Fruit fly (Drosophila melanogaster) whole organism, embryonic: ENCODE data around the gene CG32633.

Source experiments
- CG10543 ChIP-seq: fragments of 200-800 bp; sonication (Bioruptor generic); optimal IDR thresholded peaks from 3 replicates; lab custom pipeline; 2017; ENCODE audit warnings: missing biosample characterization, mild to moderate bottlenecking, missing genetic modification characterization, moderate library complexity
- CG12219 ChIP-seq: fragments of 200-800 bp; sonication (Bioruptor generic); optimal IDR thresholded peaks from 3 replicates; lab custom pipeline; 2018; ENCODE audit warnings: missing biosample characterization, mild to moderate bottlenecking, missing genetic modification characterization
- CG12769 ChIP-seq: fragments of 200-800 bp; sonication (Bioruptor generic); optimal IDR thresholded peaks from 2 replicates; lab custom pipeline; 2019; ENCODE audit warnings: missing biosample characterization, mild to moderate bottlenecking, missing genetic modification characterization, moderate library complexity
- CG13287 ChIP-seq: fragments of 200-800 bp; sonication (Bioruptor generic); IDR thresholded peaks from 2 replicates; pipeline ENCODE4 v1.3.6; 2022; ENCODE audit warnings: missing biosample characterization, missing genetic modification characterization; ENCODE audit not compliant: partially characterized antibody
- CG13624 ChIP-seq: fragments of 200-800 bp; sonication (Bioruptor generic); optimal IDR thresholded peaks from 2 replicates; lab custom pipeline; 2016; ENCODE audit warnings: missing biosample characterization, missing genetic modification characterization
- CG1603 ChIP-seq: fragments of 200-800 bp; sonication (Bioruptor generic); optimal IDR thresholded peaks from 2 replicates; lab custom pipeline; 2019; ENCODE audit warnings: missing biosample characterization, mild to moderate bottlenecking, missing genetic modification characterization, moderate library complexity
- CG16813 ChIP-seq: fragments of 200-800 bp; sonication (Bioruptor generic); IDR thresholded peaks from 3 replicates; pipeline ENCODE4 v1.3.6; 2022; ENCODE audit warnings: missing biosample characterization, missing genetic modification characterization; ENCODE audit not compliant: partially characterized antibody
- CG16863 ChIP-seq: fragments of 200-800 bp; sonication (Bioruptor generic); optimal IDR thresholded peaks from 3 replicates; lab custom pipeline; 2016; ENCODE audit warnings: missing biosample characterization, missing genetic modification characterization
- CG18011 ChIP-seq: fragments of 200-800 bp; sonication (Bioruptor generic); optimal IDR thresholded peaks from 2 replicates; lab custom pipeline; 2017; ENCODE audit warnings: missing biosample characterization, missing genetic modification characterization, mild to moderate bottlenecking, moderate library complexity, missing genotype
- CG2199 ChIP-seq: fragments of 200-800 bp; sonication (Bioruptor generic); IDR thresholded peaks from 3 replicates; pipeline ENCODE4 v1.3.6; 2022; ENCODE audit warnings: missing biosample characterization, missing genetic modification characterization
- CG3847 ChIP-seq: fragments of 200-800 bp; sonication (Bioruptor generic); IDR thresholded peaks from 2 replicates; pipeline ENCODE4 v1.3.6; 2022; ENCODE audit warnings: missing biosample characterization, missing genetic modification characterization
- CG3995 ChIP-seq: fragments of 200-800 bp; sonication (Bioruptor generic); optimal IDR thresholded peaks from 3 replicates; lab custom pipeline; 2016; ENCODE audit warnings: missing biosample characterization, missing genetic modification characterization
- CG7963 ChIP-seq: fragments of 200-800 bp; sonication (Bioruptor generic); IDR thresholded peaks from 3 replicates; pipeline ENCODE4 v1.3.6; 2022; ENCODE audit warnings: missing biosample characterization, missing genetic modification characterization; ENCODE audit not compliant: partially characterized antibody
- CG9876 ChIP-seq: fragments of 200-800 bp; sonication (Bioruptor generic); optimal IDR thresholded peaks from 2 replicates; lab custom pipeline; 2016; ENCODE audit warnings: missing biosample characterization, missing genetic modification characterization
- CTCF ChIP-seq: fragments of 200-800 bp; sonication (Bioruptor generic); optimal IDR thresholded peaks from 2 replicates; lab custom pipeline; 2017; ENCODE audit warnings: missing biosample characterization, mild to moderate bottlenecking, missing genetic modification characterization, moderate library complexity
- Dad ChIP-seq: fragments of 200-800 bp; sonication (Bioruptor generic); optimal IDR thresholded peaks from 3 replicates; lab custom pipeline; 2016; ENCODE audit warnings: missing biosample characterization, missing genetic modification characterization
- Deaf1 ChIP-seq: fragments of 200-800 bp; optimal IDR thresholded peaks from 3 replicates; lab custom pipeline; 2019; ENCODE audit warnings: missing biosample characterization, mild to moderate bottlenecking, missing genetic modification characterization, moderate library complexity
- Gsc ChIP-seq: fragments of 200-800 bp; sonication (Bioruptor generic); IDR thresholded peaks from 2 replicates; pipeline ENCODE4 v1.3.6; 2022; ENCODE audit warnings: missing biosample characterization, missing genetic modification characterization
- Hr3 ChIP-seq: fragments of 200-800 bp; sonication (Bioruptor generic); optimal IDR thresholded peaks from 3 replicates; lab custom pipeline; 2016; ENCODE audit warnings: missing biosample characterization, missing genetic modification characterization
- Hr39 ChIP-seq: fragments of >200 bp; optimal IDR thresholded peaks from 2 replicates; lab custom pipeline; 2017
- MESR4 ChIP-seq: fragments of 200-800 bp; sonication (Bioruptor generic); optimal IDR thresholded peaks from 2 replicates; lab custom pipeline; 2018; ENCODE audit warnings: missing biosample characterization, mild to moderate bottlenecking, missing genetic modification characterization, moderate library complexity
- Meics ChIP-seq: fragments of 200-800 bp; sonication (Bioruptor generic); optimal IDR thresholded peaks from 2 replicates; lab custom pipeline; 2017; ENCODE audit warnings: missing biosample characterization, mild to moderate bottlenecking, missing genetic modification characterization
- Mes4 ChIP-seq: fragments of 200-800 bp; sonication (Bioruptor generic); optimal IDR thresholded peaks from 2 replicates; lab custom pipeline; 2016; ENCODE audit warnings: missing biosample characterization, missing genetic modification characterization
- Myb ChIP-seq: fragments of 200-800 bp; sonication (Bioruptor generic); optimal IDR thresholded peaks from 2 replicates; lab custom pipeline; 2016; ENCODE audit warnings: missing biosample characterization, missing genetic modification characterization
- Nf-YC ChIP-seq: fragments of 200-800 bp; optimal IDR thresholded peaks from 3 replicates; lab custom pipeline; 2019; ENCODE audit warnings: missing biosample characterization, mild to moderate bottlenecking, missing genetic modification characterization, moderate library complexity
- Opbp ChIP-seq: fragments of 200-800 bp; sonication (Bioruptor generic); IDR thresholded peaks from 3 replicates; pipeline ENCODE4 v1.3.6; 2022; ENCODE audit warnings: missing biosample characterization, missing genetic modification characterization; ENCODE audit not compliant: partially characterized antibody
- Sry-δ ChIP-seq: fragments of 200-800 bp; sonication (Bioruptor generic); optimal IDR thresholded peaks from 2 replicates; lab custom pipeline; 2016; ENCODE audit warnings: missing biosample characterization, missing genetic modification characterization
- YL-1 ChIP-seq: fragments of 200-800 bp; sonication (Bioruptor generic); optimal IDR thresholded peaks from 3 replicates; lab custom pipeline; 2017; ENCODE audit warnings: missing biosample characterization, mild to moderate bottlenecking, missing genetic modification characterization
- ato ChIP-seq: fragments of 200-800 bp; sonication (Bioruptor generic); IDR thresholded peaks from 2 replicates; pipeline ENCODE4 v1.3.6; 2022; ENCODE audit warnings: missing biosample characterization, missing genetic modification characterization; ENCODE audit not compliant: partially characterized antibody
- bbx ChIP-seq: fragments of 200-800 bp; sonication (Bioruptor generic); IDR thresholded peaks from 2 replicates; pipeline ENCODE4 v1.3.6; 2022; ENCODE audit warnings: missing biosample characterization, missing genetic modification characterization; ENCODE audit not compliant: partially characterized antibody
- chinmo ChIP-seq: fragments of 200-800 bp; sonication (Bioruptor generic); IDR thresholded peaks from 4 replicates; pipeline ENCODE4 v1.3.6; 2022; ENCODE audit warnings: missing biosample characterization, missing genetic modification characterization; ENCODE audit not compliant: partially characterized antibody
- dati ChIP-seq: fragments of 200-800 bp; sonication (Bioruptor generic); IDR thresholded peaks from 2 replicates; pipeline ENCODE4 v1.3.6; 2022; ENCODE audit warnings: missing biosample characterization, missing genetic modification characterization
- eve ChIP-seq, 2 experiments: fragments of >200 bp; optimal IDR thresholded peaks; 2 replicates each; lab custom pipeline; 2017; ENCODE audit warnings: missing biosample characterization in 2 of 2, missing genetic modification characterization in 2 of 2
- insv ChIP-seq, 2 experiments: fragments of 200-800 bp; sonication (Bioruptor generic); optimal IDR thresholded peaks; 3 replicates each; lab custom pipeline; 2016 to 2018; ENCODE audit warnings: missing biosample characterization in 2 of 2, missing genetic modification characterization in 2 of 2
- inv ChIP-seq: fragments of 200-800 bp; sonication (Bioruptor generic); IDR thresholded peaks from 2 replicates; pipeline ENCODE4 v1.3.6; 2022; ENCODE audit warnings: missing biosample characterization, missing genetic modification characterization; ENCODE audit not compliant: partially characterized antibody
- kah ChIP-seq: fragments of 200-800 bp; sonication (Bioruptor generic); optimal IDR thresholded peaks from 2 replicates; lab custom pipeline; 2018; ENCODE audit warnings: missing biosample characterization, mild to moderate bottlenecking, missing genetic modification characterization
- kni ChIP-seq: fragments of 200-800 bp; sonication (Bioruptor generic); optimal IDR thresholded peaks from 3 replicates; lab custom pipeline; 2017; ENCODE audit warnings: mild to moderate bottlenecking, missing biosample characterization, missing genetic modification reagents, missing genetic modification characterization
- knrl ChIP-seq: fragments of 200-800 bp; sonication (Bioruptor generic); IDR thresholded peaks from 3 replicates; pipeline ENCODE4 v1.3.6; 2022; ENCODE audit warnings: missing biosample characterization, missing genetic modification characterization; ENCODE audit not compliant: partially characterized antibody
- mam ChIP-seq: fragments of 200-800 bp; sonication (Bioruptor generic); optimal IDR thresholded peaks from 3 replicates; lab custom pipeline; 2016; ENCODE audit warnings: missing biosample characterization, missing genetic modification characterization
- sd ChIP-seq: fragments of 200-800 bp; sonication (Bioruptor generic); optimal IDR thresholded peaks from 3 replicates; lab custom pipeline; 2018; ENCODE audit warnings: missing biosample characterization, mild to moderate bottlenecking, missing genetic modification characterization, moderate library complexity
- sens ChIP-seq: fragments of 200-800 bp; sonication (Bioruptor generic); peaks from one replicate; lab custom pipeline; 2016; ENCODE audit warnings: missing biosample characterization, missing genetic modification characterization
- sr ChIP-seq: fragments of 200-800 bp; sonication (Bioruptor generic); IDR thresholded peaks from 3 replicates; pipeline ENCODE4 v1.3.6; 2022; ENCODE audit warnings: missing biosample characterization, missing genetic modification characterization
- trem ChIP-seq: fragments of 200-800 bp; optimal IDR thresholded peaks from 3 replicates; lab custom pipeline; 2019; ENCODE audit warnings: missing biosample characterization, mild to moderate bottlenecking, missing genetic modification characterization, moderate library complexity
- vnd ChIP-seq: fragments of 200-800 bp; sonication (Bioruptor generic); IDR thresholded peaks from 3 replicates; pipeline ENCODE4 v1.3.6; 2022; ENCODE audit warnings: missing biosample characterization, missing genetic modification characterization; ENCODE audit not compliant: partially characterized antibody

The CG32633 gene

DNA sequence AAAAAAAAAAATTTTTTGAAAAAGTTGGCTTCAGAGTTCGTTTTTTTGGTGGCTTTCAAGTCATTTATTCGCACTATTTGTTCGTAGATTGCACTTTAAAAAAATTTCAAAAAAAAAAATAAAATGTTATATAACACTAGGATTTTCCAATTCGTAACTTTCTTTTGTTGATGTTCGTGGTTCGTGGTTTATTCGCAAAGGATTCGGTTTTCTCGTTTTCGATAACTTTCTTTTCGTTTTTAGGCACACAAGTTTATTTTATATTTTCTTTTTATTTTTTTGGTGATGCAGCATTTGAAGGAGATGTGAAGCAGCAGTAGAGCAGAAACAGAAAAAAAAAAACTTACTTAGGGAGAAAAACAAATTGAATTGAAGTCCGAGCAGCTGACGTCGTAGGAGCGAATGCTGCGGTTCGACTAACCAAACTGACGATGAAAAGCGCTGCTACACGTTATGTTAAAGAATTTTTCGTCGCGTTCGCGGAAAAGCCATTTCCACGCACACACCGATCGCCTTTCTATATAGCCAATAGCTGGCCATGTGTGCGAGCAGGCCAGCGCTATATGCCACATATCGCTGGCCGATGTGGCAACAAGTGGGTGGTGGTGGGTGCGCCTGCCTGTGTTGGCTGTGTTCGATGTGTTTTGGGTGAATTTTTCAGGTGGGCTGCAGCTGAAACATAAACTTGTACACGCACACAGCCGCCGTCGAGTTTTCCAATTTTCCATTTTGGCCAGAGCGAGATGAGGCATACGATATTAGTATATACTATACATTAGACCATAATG is 40.8 kb downstream of the CG32633 start, which contains the start of gene up (continued):
- TF ChIP-seq Hr3 (no peak), CG9876 (GFP tag; lab: Kevin White, UChicago) (no peak), Hr39 (lab: Kevin White, UChicago) (no peak), CG3847 (GFP tag; lab: Robert Waterston, UW) (no peak), Meics (GFP tag; lab: Kevin White, UChicago) (no peak), kni (GFP tag; lab: Kevin White, UChicago) (no peak), CG10543 (GFP tag; lab: Kevin White, UChicago) (peak; percentile 17), CG12219 (GFP tag; lab: Kevin White, UChicago) (no peak), chinmo (GFP tag; lab: Robert Waterston, UW) (0 out of 4 replicates have a peak, but pooled peaks have one; percentile 49), CG2199 (no peak), ato (no peak), CG18011 (GFP tag; lab: Kevin White, UChicago) (no peak), CG16863 (GFP tag; lab: Kevin White, UChicago) (no peak), Dad (GFP tag; lab: Kevin White, UChicago) (no peak), kah (GFP tag; lab: Kevin White, UChicago) (peak; percentile 94), Gsc (GFP tag; lab: Robert Waterston, UW) (no peak)

DNA sequence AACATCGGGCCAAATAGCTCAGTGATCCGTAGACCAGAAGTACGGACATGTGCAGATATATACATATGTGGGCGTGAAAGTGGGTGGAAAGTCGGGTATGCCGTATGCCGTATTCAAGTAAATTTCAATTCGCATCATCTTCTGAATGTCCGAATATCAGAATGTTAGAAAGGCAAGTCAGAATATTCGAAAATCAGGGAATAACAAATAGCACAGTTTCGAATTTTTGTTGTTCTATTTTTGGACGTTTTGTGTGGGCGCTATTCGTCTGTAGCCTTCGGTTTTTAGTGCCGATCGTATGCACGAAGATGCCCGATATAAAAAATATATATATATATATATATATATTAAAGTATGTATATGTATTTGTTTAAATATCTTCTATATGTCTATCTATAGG is 43.0 kb downstream of the CG32633 start:
- peak; percentile 86 for TF ChIP-seq Deaf1 (tag; lab: Kevin White, UChicago)
- TF ChIP-seq CG12769: peak; percentile 78
- TF ChIP-seq sd (tag; lab: Kevin White, UChicago): peak; percentile 64
- TF ChIP-seq sr (GFP tag; lab: Robert Waterston, UW): peak; percentile 78; the same call in 2 of the 3 replicates
- TF ChIP-seq dati (GFP tag; lab: Robert Waterston, UW): no peak
- TF ChIP-seq CG10543 (GFP tag; lab: Kevin White, UChicago): peak; percentile 8
- TF ChIP-seq, all 482 proteins: peak for 5

- TF ChIP-seq sens (GFP tag; lab: Kevin White, UChicago) (peak; percentile 36), Mes4 (GFP tag; lab: Kevin White, UChicago) (no peak)
Measured at dm6 chrX:13605381-13605780, 43.9 kb downstream of the CG32633 start, which contains the start of gene CG11178. Gene CG11178 (plus strand): TSS chrX:13605681.

dm6 chrX:13605942-13606491 is 44.5 kb downstream of the CG32633 start:
- TF ChIP-seq MESR4: peak; percentile 69
- TF ChIP-seq CTCF (GFP tag; lab: Kevin White, UChicago): peak; percentile 0
- no peak for TF ChIP-seq mam (GFP tag; lab: Kevin White, UChicago)
- peak; percentile 60 for TF ChIP-seq CG16813
- TF ChIP-seq YL-1 (GFP tag; lab: Kevin White, UChicago): peak; percentile 25
- TF ChIP-seq trem (tag; lab: Kevin White, UChicago): peak; percentile 53
- peak; percentile 86 for TF ChIP-seq Myb
- TF ChIP-seq eve (GFP tag; optimal IDR thresholded peaks at IDR 0.05; lab: Kevin White, UChicago): no peak
- peak; percentile 72 for TF ChIP-seq bbx (GFP tag; lab: Robert Waterston, UW)
- peak; percentile 78 to 96 for TF ChIP-seq insv (GFP tag; optimal IDR thresholded peaks at IDR 0.05; lab: Kevin White, UChicago)
- TF ChIP-seq Opbp (GFP tag; lab: Robert Waterston, UW): peak; percentile 81
- TF ChIP-seq CG1603 (tag; lab: Kevin White, UChicago): peak; percentile 42
- TF ChIP-seq CG13287 (GFP tag; lab: Robert Waterston, UW): peak; percentile 84
- TF ChIP-seq vnd (GFP tag; lab: Robert Waterston, UW): peak; percentile 59; the same call in 1 of the 3 replicates
- peak; percentile 56; the same call in 2 of the 3 replicates for TF ChIP-seq knrl (GFP tag; lab: Robert Waterston, UW)
- TF ChIP-seq CG7963 (GFP tag; lab: Robert Waterston, UW): peak; percentile 57; the same call in 2 of the 3 replicates
- peak; percentile 70 for TF ChIP-seq Sry-δ
- no peak for TF ChIP-seq CG13624 (GFP tag; lab: Kevin White, UChicago)
- TF ChIP-seq inv: 0 out of 2 replicates have a peak, but pooled peaks have one; percentile 31
- TF ChIP-seq Nf-YC (tag; lab: Kevin White, UChicago): peak; percentile 87
- peak; percentile 87 for TF ChIP-seq CG3995 (GFP tag; lab: Kevin White, UChicago)
